Fruit fly (Drosophila melanogaster) whole organism, embryonic: Measurements from ENCODE around the gene CG6180.

Experiments used
- CG10147 ChIP-seq: fragments of 200-800 bp; sonication (Bioruptor generic); optimal IDR thresholded peaks from 2 replicates; lab custom pipeline; 2019; ENCODE audit warnings: missing biosample characterization, mild to moderate bottlenecking, missing genetic modification characterization, moderate library complexity
- CG10366 ChIP-seq: fragments of 200-800 bp; sonication (Bioruptor generic); IDR thresholded peaks from 2 replicates; pipeline ENCODE4 v1.3.6; 2022; ENCODE audit warnings: missing biosample characterization, missing genetic modification characterization
- CG10543 ChIP-seq: fragments of 200-800 bp; sonication (Bioruptor generic); optimal IDR thresholded peaks from 3 replicates; lab custom pipeline; 2017; ENCODE audit warnings: missing biosample characterization, mild to moderate bottlenecking, missing genetic modification characterization, moderate library complexity
- CG10565 ChIP-seq: fragments of 200-800 bp; sonication (Bioruptor generic); optimal IDR thresholded peaks from 3 replicates; lab custom pipeline; 2016; ENCODE audit warnings: missing biosample characterization, mild to moderate bottlenecking, missing genetic modification characterization
- CG11398 ChIP-seq: fragments of 200-800 bp; sonication (Bioruptor generic); optimal IDR thresholded peaks from 2 replicates; lab custom pipeline; 2016; ENCODE audit warnings: missing biosample characterization, missing genetic modification characterization
- CG11560 ChIP-seq: fragments of 200-800 bp; sonication (Bioruptor generic); IDR thresholded peaks from 3 replicates; pipeline ENCODE4 v1.3.6; 2022; ENCODE audit warnings: missing biosample characterization, missing genetic modification characterization
- CG12155 ChIP-seq: fragments of 200-800 bp; sonication (Bioruptor generic); optimal IDR thresholded peaks from 3 replicates; lab custom pipeline; 2016; ENCODE audit warnings: missing biosample characterization, missing genetic modification characterization
- CG1233 ChIP-seq: fragments of 200-800 bp; sonication (Bioruptor generic); optimal IDR thresholded peaks from 4 replicates; lab custom pipeline; 2018; ENCODE audit warnings: missing biosample characterization, mild to moderate bottlenecking, missing genetic modification characterization
- CG13894 ChIP-seq: fragments of 200-800 bp; sonication (Bioruptor generic); optimal IDR thresholded peaks from 3 replicates; lab custom pipeline; 2018; ENCODE audit warnings: missing biosample characterization, mild to moderate bottlenecking, missing genetic modification characterization, moderate library complexity
- CG15514 ChIP-seq: fragments of 200-800 bp; sonication (Bioruptor generic); optimal IDR thresholded peaks from 3 replicates; lab custom pipeline; 2017; ENCODE audit warnings: missing biosample characterization, missing genetic modification characterization, mild to moderate bottlenecking, moderate library complexity, missing genetic modification reagents
- CG15601 ChIP-seq: fragments of 200-800 bp; sonication (Bioruptor generic); optimal IDR thresholded peaks from 3 replicates; lab custom pipeline; 2019; ENCODE audit warnings: missing biosample characterization, mild to moderate bottlenecking, missing genetic modification characterization, moderate library complexity
- CG15696 ChIP-seq: fragments of 200-800 bp; sonication (Bioruptor generic); optimal IDR thresholded peaks from 2 replicates; lab custom pipeline; 2019; ENCODE audit warnings: missing biosample characterization, mild to moderate bottlenecking, missing genetic modification characterization, moderate library complexity
- CG18011 ChIP-seq: fragments of 200-800 bp; sonication (Bioruptor generic); optimal IDR thresholded peaks from 2 replicates; lab custom pipeline; 2017; ENCODE audit warnings: missing biosample characterization, missing genetic modification characterization, mild to moderate bottlenecking, moderate library complexity, missing genotype
- CG30403 ChIP-seq: fragments of 200-800 bp; sonication (Bioruptor generic); optimal IDR thresholded peaks from 3 replicates; lab custom pipeline; 2016; ENCODE audit warnings: missing biosample characterization, missing genetic modification characterization
- CG32532 ChIP-seq: fragments of 200-800 bp; sonication (Bioruptor generic); IDR thresholded peaks from 2 replicates; pipeline ENCODE4 v1.3.6; 2022; ENCODE audit warnings: missing biosample characterization, missing genetic modification characterization
- CG32772 ChIP-seq: fragments of 200-800 bp; sonication (Bioruptor generic); IDR thresholded peaks from 2 replicates; pipeline ENCODE4 v1.3.6; 2022; ENCODE audit warnings: missing biosample characterization, missing genetic modification characterization
- CG3407 ChIP-seq: fragments of 200-800 bp; sonication (Bioruptor generic); optimal IDR thresholded peaks from 2 replicates; lab custom pipeline; 2018; ENCODE audit warnings: missing biosample characterization, mild to moderate bottlenecking, missing genetic modification characterization
- CG5953 ChIP-seq: fragments of 200-800 bp; sonication (Bioruptor generic); IDR thresholded peaks from 2 replicates; pipeline ENCODE4 v1.3.6; 2022; ENCODE audit warnings: missing biosample characterization, missing genetic modification characterization
- CG6254 ChIP-seq: fragments of 200-800 bp; sonication (Bioruptor generic); optimal IDR thresholded peaks from 3 replicates; lab custom pipeline; 2017; ENCODE audit warnings: mild to moderate bottlenecking, missing biosample characterization, missing genetic modification reagents, missing genetic modification characterization
- CG6683 ChIP-seq: fragments of 200-800 bp; sonication (Bioruptor generic); optimal IDR thresholded peaks from 2 replicates; lab custom pipeline; 2017; ENCODE audit warnings: missing biosample characterization, mild to moderate bottlenecking, missing genetic modification characterization, missing genetic modification reagents
- CG8944 ChIP-seq: fragments of 200-800 bp; sonication (Bioruptor generic); optimal IDR thresholded peaks from 3 replicates; lab custom pipeline; 2016; ENCODE audit warnings: missing biosample characterization, missing genetic modification characterization
- CG9437 ChIP-seq: fragments of 200-800 bp; sonication (Bioruptor generic); optimal IDR thresholded peaks from 2 replicates; lab custom pipeline; 2018; ENCODE audit warnings: missing biosample characterization, mild to moderate bottlenecking, missing genetic modification characterization
- CG9727 ChIP-seq: fragments of 200-800 bp; sonication (Bioruptor generic); optimal IDR thresholded peaks from 3 replicates; lab custom pipeline; 2017; ENCODE audit warnings: missing biosample characterization, mild to moderate bottlenecking, missing genetic modification characterization
- CrebB ChIP-seq: fragments of 200-800 bp; sonication (Bioruptor generic); optimal IDR thresholded peaks from 3 replicates; lab custom pipeline; 2018; ENCODE audit warnings: missing biosample characterization, mild to moderate bottlenecking, missing genetic modification characterization
- D19B ChIP-seq: fragments of 200-800 bp; sonication (Bioruptor generic); optimal IDR thresholded peaks from 2 replicates; lab custom pipeline; 2017; ENCODE audit warnings: missing biosample characterization, mild to moderate bottlenecking, missing genetic modification characterization
- HmgZ ChIP-seq: fragments of 200-800 bp; sonication (Bioruptor generic); optimal IDR thresholded peaks from 2 replicates; lab custom pipeline; 2018; ENCODE audit warnings: missing biosample characterization, mild to moderate bottlenecking, missing genetic modification characterization
- Hmr ChIP-seq: fragments of 200-800 bp; sonication (Bioruptor generic); optimal IDR thresholded peaks from 3 replicates; lab custom pipeline; 2017; ENCODE audit warnings: mild to moderate bottlenecking, missing biosample characterization, missing genetic modification reagents, missing genetic modification characterization
- Hr78 ChIP-seq, 2 experiments: fragments of 200-800 bp in 1 of 2; fragments of >200 bp in 1 of 2; sonication (Bioruptor generic) in 1 of 2; optimal IDR thresholded peaks; 2 replicates each; lab custom pipeline; 2017 to 2019; ENCODE audit warnings: missing biosample characterization in 2 of 2, missing genetic modification characterization in 2 of 2, mild to moderate bottlenecking in 1 of 2, moderate library complexity in 1 of 2
- Poxn ChIP-seq: fragments of 200-800 bp; sonication (Bioruptor generic); IDR thresholded peaks from 2 replicates; pipeline ENCODE4 v1.3.6; 2022; ENCODE audit warnings: missing biosample characterization, missing genetic modification characterization
- Ptx1 ChIP-seq: fragments of 200-800 bp; sonication (Bioruptor generic); IDR thresholded peaks from 2 replicates; pipeline ENCODE4 v1.3.6; 2022; ENCODE audit warnings: missing biosample characterization, missing genetic modification characterization
- Trl ChIP-seq, 3 experiments: fragments of >200 bp in 2 of 3; fragments of 200-800 bp in 1 of 3; sonication (Bioruptor generic) in 1 of 3; optimal IDR thresholded peaks; 2 replicates in 1 of 3; 3 replicates in 2 of 3; lab custom pipeline; 2016 to 2017; ENCODE audit warnings: missing biosample characterization in 1 of 3, missing genetic modification characterization in 1 of 3
- Vsx1 ChIP-seq: fragments of 200-800 bp; sonication (Bioruptor generic); optimal IDR thresholded peaks from 2 replicates; lab custom pipeline; 2017; ENCODE audit warnings: missing biosample characterization, mild to moderate bottlenecking, missing genetic modification characterization, missing genetic modification reagents
- ac ChIP-seq: fragments of 200-800 bp; sonication (Bioruptor generic); optimal IDR thresholded peaks from 3 replicates; lab custom pipeline; 2017; ENCODE audit warnings: missing biosample characterization, mild to moderate bottlenecking, missing genetic modification characterization
- ap ChIP-seq: fragments of 200-800 bp; sonication (Bioruptor generic); IDR thresholded peaks from 2 replicates; pipeline ENCODE4 v1.3.6; 2022; ENCODE audit warnings: missing biosample characterization, missing genetic modification characterization
- ase ChIP-seq: fragments of 200-800 bp; sonication (Bioruptor generic); IDR thresholded peaks from 3 replicates; pipeline ENCODE4 v1.3.6; 2022; ENCODE audit warnings: missing biosample characterization, missing genetic modification characterization
- br ChIP-seq: fragments of >200 bp; optimal IDR thresholded peaks from 2 replicates; lab custom pipeline; 2017
- cas ChIP-seq: fragments of 200-800 bp; sonication (Bioruptor generic); IDR thresholded peaks from 2 replicates; pipeline ENCODE4 v1.3.6; 2022; ENCODE audit warnings: missing biosample characterization, missing genetic modification characterization
- dati ChIP-seq: fragments of 200-800 bp; sonication (Bioruptor generic); IDR thresholded peaks from 2 replicates; pipeline ENCODE4 v1.3.6; 2022; ENCODE audit warnings: missing biosample characterization, missing genetic modification characterization
- dimm ChIP-seq: fragments of 200-800 bp; sonication (Bioruptor generic); IDR thresholded peaks from 2 replicates; pipeline ENCODE4 v1.3.6; 2022; ENCODE audit warnings: missing biosample characterization, missing genetic modification characterization
- gce ChIP-seq: fragments of 200-800 bp; sonication (Bioruptor generic); IDR thresholded peaks from 3 replicates; pipeline ENCODE4 v1.3.6; 2022; ENCODE audit warnings: missing biosample characterization, missing genetic modification characterization
- gt ChIP-seq: fragments of 200-800 bp; sonication (Bioruptor generic); IDR thresholded peaks from 2 replicates; pipeline ENCODE4 v1.3.6; 2022; ENCODE audit warnings: missing biosample characterization, missing genetic modification characterization
- jigr1 ChIP-seq: fragments of 200-800 bp; sonication (Bioruptor generic); IDR thresholded peaks from 3 replicates; pipeline ENCODE4 v1.3.6; 2022; ENCODE audit warnings: missing biosample characterization, missing genetic modification characterization
- nerfin-2 ChIP-seq: fragments of 200-800 bp; sonication (Bioruptor generic); IDR thresholded peaks from 2 replicates; pipeline ENCODE4 v1.3.6; 2022; ENCODE audit warnings: missing biosample characterization, missing genetic modification characterization; ENCODE audit not compliant: partially characterized antibody
- peb ChIP-seq: fragments of 200-800 bp; sonication (Bioruptor generic); IDR thresholded peaks from 2 replicates; pipeline ENCODE4 v1.3.6; 2022; ENCODE audit warnings: missing biosample characterization, missing genetic modification characterization
- phol ChIP-seq: fragments of 200-800 bp; sonication (Bioruptor generic); optimal IDR thresholded peaks from 3 replicates; lab custom pipeline; 2018; ENCODE audit warnings: missing biosample characterization, mild to moderate bottlenecking, missing genetic modification characterization, moderate library complexity
- pnt ChIP-seq: fragments of 200-800 bp; sonication (Bioruptor generic); optimal IDR thresholded peaks from 3 replicates; lab custom pipeline; 2016; ENCODE audit warnings: missing biosample characterization, missing genetic modification characterization
- pros ChIP-seq: fragments of 200-800 bp; sonication (Bioruptor generic); optimal IDR thresholded peaks from 3 replicates; lab custom pipeline; 2019; ENCODE audit warnings: missing biosample characterization, mild to moderate bottlenecking, missing genetic modification characterization, moderate library complexity
- ranshi ChIP-seq: fragments of 200-800 bp; sonication (Bioruptor generic); IDR thresholded peaks from 2 replicates; pipeline ENCODE4 v1.3.6; 2022; ENCODE audit warnings: missing biosample characterization, missing genetic modification characterization
- sd ChIP-seq: fragments of 200-800 bp; sonication (Bioruptor generic); optimal IDR thresholded peaks from 3 replicates; lab custom pipeline; 2018; ENCODE audit warnings: missing biosample characterization, mild to moderate bottlenecking, missing genetic modification characterization, moderate library complexity
- usp ChIP-seq: fragments of >200 bp; optimal IDR thresholded peaks from 2 replicates; lab custom pipeline; 2017; ENCODE audit warnings: missing biosample characterization, missing genetic modification characterization

CG6180 gene

DNA sequence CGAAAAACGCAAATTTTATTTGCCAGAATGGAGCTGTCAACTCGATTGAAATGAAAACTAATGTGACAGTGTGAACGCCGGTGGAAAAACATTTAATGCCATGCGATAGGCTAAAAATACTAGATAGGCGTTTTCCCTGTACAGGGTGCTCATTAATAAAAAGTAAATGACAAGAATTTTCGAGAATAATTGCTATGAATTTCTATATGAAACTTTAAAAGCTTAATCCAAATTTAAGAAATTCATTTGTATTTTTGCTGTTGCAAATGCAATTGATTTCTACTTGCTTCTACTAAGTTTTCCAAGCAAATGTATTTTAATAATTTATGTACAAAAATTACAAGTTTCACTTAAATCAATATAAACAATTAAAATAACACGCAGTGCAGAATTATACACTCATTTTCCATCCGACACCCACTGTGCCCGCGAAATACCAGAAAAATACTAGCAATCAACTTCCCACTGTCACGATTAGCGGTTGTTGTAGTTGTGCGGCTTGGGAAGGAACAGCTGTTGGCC lies 14.4 kb downstream of the CG6180 start, which contains the start of gene Pih1D1 (continued):
- TF ChIP-seq pros = no peak
- TF ChIP-seq D19B (GFP tag; lab: Kevin White, UChicago) = peak; percentile 90
- TF ChIP-seq CG18011 = peak; percentile 85
- TF ChIP-seq gce (GFP tag; lab: Robert Waterston, UW) = peak; percentile 88
- TF ChIP-seq HmgZ (tag; lab: Kevin White, UChicago) = peak; percentile 93
- TF ChIP-seq Hmr (GFP tag; lab: Kevin White, UChicago) = peak; percentile 96
- TF ChIP-seq Vsx1 (GFP tag; lab: Kevin White, UChicago) = no peak
- no peak for TF ChIP-seq sd (tag; lab: Kevin White, UChicago)
- peak; percentile 96 for TF ChIP-seq CG10147
- peak; percentile 82 for TF ChIP-seq CG3407
- peak; percentile 82 for TF ChIP-seq CG15514 (GFP tag; lab: Kevin White, UChicago)
- peak; percentile 98 for TF ChIP-seq CG9727 (GFP tag; lab: Kevin White, UChicago)
- TF ChIP-seq jigr1 = peak; percentile 90
- peak; percentile 99 for TF ChIP-seq CG30403 (GFP tag; lab: Kevin White, UChicago)
- TF ChIP-seq br = no peak
- TF ChIP-seq CG11398 (GFP tag; lab: Kevin White, UChicago) = peak; percentile 80
- TF ChIP-seq CG6683 (GFP tag; lab: Kevin White, UChicago) = peak; percentile 80
- no peak for TF ChIP-seq usp (GFP tag; lab: Kevin White, UChicago)
- peak; percentile 96 for TF ChIP-seq CG6254 (GFP tag; lab: Kevin White, UChicago)
- TF ChIP-seq CG1233 = peak; percentile 96
- peak; percentile 91 for TF ChIP-seq ap
- no peak for TF ChIP-seq Hr78 (GFP tag; optimal IDR thresholded peaks at IDR 0.05; lab: Kevin White, UChicago)
- TF ChIP-seq phol (tag; lab: Kevin White, UChicago) = peak; percentile 98
- peak; percentile 84 for TF ChIP-seq CG5953 (GFP tag; lab: Robert Waterston, UW)
- peak; percentile 90 for TF ChIP-seq peb (GFP tag; lab: Robert Waterston, UW)
- TF ChIP-seq dati = peak; percentile 78; the same call in 1 of the 2 replicates
- peak; percentile 92 for TF ChIP-seq CG10543 (GFP tag; lab: Kevin White, UChicago)
- peak; percentile 91 for TF ChIP-seq CG13894 (tag; lab: Kevin White, UChicago)
- TF ChIP-seq CG15696 (tag; lab: Kevin White, UChicago) = peak; percentile 96
- no peak for TF ChIP-seq Trl (optimal IDR thresholded peaks at IDR 0.05; lab: Kevin White, UChicago)
- TF ChIP-seq Trl (GFP tag; optimal IDR thresholded peaks at IDR 0.05; lab: Kevin White, UChicago) = peak; percentile 87
- peak; percentile 97 for TF ChIP-seq CG32532 (GFP tag; lab: Robert Waterston, UW)
- TF ChIP-seq CG10565 = peak; percentile 81
- TF ChIP-seq dimm (GFP tag; lab: Robert Waterston, UW) = peak; percentile 86
- TF ChIP-seq gt (GFP tag; lab: Robert Waterston, UW) = peak; percentile 86
- TF ChIP-seq Poxn (GFP tag; lab: Robert Waterston, UW) = peak; percentile 86
- TF ChIP-seq CG32772 (GFP tag; lab: Robert Waterston, UW) = peak; percentile 95
- peak; percentile 80 for TF ChIP-seq cas
- peak; percentile 90 for TF ChIP-seq CG9437 (GFP tag; lab: Kevin White, UChicago)
- TF ChIP-seq CrebB (tag; lab: Kevin White, UChicago) = peak; percentile 70
- peak; percentile 89 for TF ChIP-seq CG11560 (tag; lab: Robert Waterston, UW)
- TF ChIP-seq CG10366 = peak; percentile 97
- peak; percentile 92 for TF ChIP-seq CG8944 (GFP tag; lab: Kevin White, UChicago)
- peak; percentile 7 for TF ChIP-seq ac
- TF ChIP-seq CG12155 (GFP tag; lab: Kevin White, UChicago) = peak; percentile 93
- TF ChIP-seq Ptx1 (GFP tag; lab: Robert Waterston, UW) = peak; percentile 97
- peak; percentile 95 for TF ChIP-seq ranshi (GFP tag; lab: Robert Waterston, UW)
- 0 out of 2 replicates have a peak, but pooled peaks have one; percentile 11 for TF ChIP-seq nerfin-2 (GFP tag; lab: Robert Waterston, UW)
- TF ChIP-seq ase (GFP tag; lab: Robert Waterston, UW) = peak; percentile 95
- TF ChIP-seq pnt (GFP tag; lab: Kevin White, UChicago) = peak; percentile 93
- TF ChIP-seq CG15601 (tag; lab: Kevin White, UChicago) = no peak
